Fruit fly (Drosophila melanogaster): ENCODE measurements around the gene Bre1.

dm6 chr3L:5751740-5752579 lies 42.0 kb downstream of the Bre1 start, which contains the start of gene DnaJ-1:
- TF ChIP-seq Myc (optimal IDR thresholded peaks at IDR 0.05) (no peak), ttk (optimal IDR thresholded peaks at IDR 0.05) (no peak), psq (optimal IDR thresholded peaks at IDR 0.05) (no peak), Sin3A (optimal IDR thresholded peaks at IDR 0.05) (no peak)
